Fruit fly (Drosophila melanogaster): ENCODE results near the gene Elp4.

DNA sequence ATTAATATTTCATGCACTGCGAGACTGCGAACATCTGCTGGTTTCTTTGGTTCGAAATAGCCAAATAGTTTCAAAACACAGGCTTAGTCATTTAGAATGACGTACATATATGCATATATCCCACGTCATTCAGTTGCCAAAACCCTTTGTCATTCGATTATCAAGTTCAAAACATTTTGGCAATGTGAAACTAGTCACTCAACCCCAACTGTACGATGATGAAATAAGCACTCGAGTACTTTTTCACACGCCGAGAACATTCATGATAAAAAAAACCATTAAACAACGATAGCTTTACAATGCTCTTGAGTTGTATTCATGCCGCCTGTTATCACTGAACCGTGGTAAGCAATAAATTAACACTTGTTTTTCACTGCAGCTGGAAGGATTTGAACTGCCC is 3.2 kb upstream of the Elp4 start:
- TF ChIP-seq CG32121 (GFP tag; IDR thresholded peaks at IDR 0.05) (no peak), Snoo (tag; optimal IDR thresholded peaks at IDR 0.05) (no peak), CG13204 (GFP tag; optimal IDR thresholded peaks at IDR 0.05) (no peak), CG14655 (GFP tag; optimal IDR thresholded peaks at IDR 0.05) (no peak), CG15710 (tag; optimal IDR thresholded peaks at IDR 0.05) (no peak), Ets98B (GFP tag; IDR thresholded peaks at IDR 0.05) (no peak)

Measured in whole organism, pupa.